Worm (Caenorhabditis elegans) whole organism, early embryonic: ENCODE results near the gene Y45F10D.7.

Experiments
- B0310.2 ChIP-seq: sonication (generic microtip); optimal IDR thresholded peaks from 2 replicates; lab custom pipeline; 2016; ENCODE audit warnings: mild to moderate bottlenecking, missing genetic modification characterization, missing compliant biosample characterization
- F13C5.2 ChIP-seq: sonication (generic microtip); optimal IDR thresholded peaks from 2 replicates; lab custom pipeline; 2017; ENCODE audit warnings: mild to moderate bottlenecking, missing genetic modification characterization, inconsistent platforms, missing compliant biosample characterization
- aly-1 ChIP-seq: sonication (generic microtip); optimal IDR thresholded peaks from 2 replicates; lab custom pipeline; 2016; ENCODE audit warnings: missing genetic modification characterization, missing compliant biosample characterization
- ama-1 ChIP-seq: fragments of 150-350 bp; optimal IDR thresholded peaks from 2 replicates; lab custom pipeline; 2014
- ceh-13 ChIP-seq: fragments of 200-800 bp; sonication (Bioruptor generic); optimal IDR thresholded peaks from 2 replicates; lab custom pipeline; 2018; ENCODE audit warnings: mild to moderate bottlenecking, missing genetic modification characterization, missing compliant biosample characterization
- ceh-36 ChIP-seq: sonication (generic microtip); optimal IDR thresholded peaks from 2 replicates; lab custom pipeline; 2016; ENCODE audit warnings: missing genetic modification characterization, inconsistent platforms, missing compliant biosample characterization
- ets-7 ChIP-seq: sonication (generic microtip); optimal IDR thresholded peaks from 2 replicates; lab custom pipeline; 2016; ENCODE audit warnings: missing genotype, missing genetic modification characterization, missing compliant biosample characterization
- flt-1 ChIP-seq: fragments of 200-800 bp; sonication (Bioruptor generic); IDR thresholded peaks from 2 replicates; pipeline ENCODE4 v1.3.6; 2022; ENCODE audit warnings: missing genetic modification characterization, missing compliant biosample characterization
- hmbx-1 ChIP-seq: sonication (generic microtip); optimal IDR thresholded peaks from 2 replicates; lab custom pipeline; 2016; ENCODE audit warnings: mild to moderate bottlenecking, missing genetic modification characterization, missing compliant biosample characterization
- hmg-4 ChIP-seq: fragments of 200-800 bp; sonication (Bioruptor generic); optimal IDR thresholded peaks from 2 replicates; lab custom pipeline; 2018; ENCODE audit warnings: mild to moderate bottlenecking, missing genetic modification characterization, missing compliant biosample characterization
- hnd-1 ChIP-seq: sonication (generic microtip); optimal IDR thresholded peaks from 2 replicates; lab custom pipeline; 2016; ENCODE audit warnings: missing genetic modification characterization, missing compliant biosample characterization
- pes-1 ChIP-seq: fragments of 200-800 bp; sonication (Bioruptor generic); IDR thresholded peaks from 2 replicates; pipeline ENCODE4 v1.3.6; 2022; ENCODE audit warnings: missing genetic modification reagents, missing genetic modification characterization, missing compliant biosample characterization
- scrt-1 ChIP-seq: fragments of 200-800 bp; sonication (Bioruptor generic); IDR thresholded peaks from 2 replicates; pipeline ENCODE4 v1.3.6; 2022; ENCODE audit warnings: missing genetic modification characterization, missing compliant biosample characterization
- sea-1 ChIP-seq: fragments of 200-800 bp; sonication (Bioruptor generic); conservative IDR thresholded peaks from 2 replicates; pipeline ENCODE4 v1.3.6; 2022; ENCODE audit warnings: missing genetic modification characterization, missing compliant biosample characterization
- tbx-11 ChIP-seq: fragments of 200-800 bp; sonication (Bioruptor generic); IDR thresholded peaks from 2 replicates; pipeline ENCODE4 v1.3.6; 2022; ENCODE audit warnings: missing genetic modification characterization, missing compliant biosample characterization
- tbx-37 ChIP-seq: fragments of 200-800 bp; sonication (Bioruptor generic); conservative IDR thresholded peaks from 2 replicates; pipeline ENCODE4 v1.3.6; 2022; ENCODE audit warnings: missing genetic modification reagents, missing genetic modification characterization, missing compliant biosample characterization
- tra-4 ChIP-seq: sonication (generic microtip); optimal IDR thresholded peaks from 2 replicates; lab custom pipeline; 2017; ENCODE audit warnings: missing genetic modification characterization, missing compliant biosample characterization

The Y45F10D.7 gene

DNA sequence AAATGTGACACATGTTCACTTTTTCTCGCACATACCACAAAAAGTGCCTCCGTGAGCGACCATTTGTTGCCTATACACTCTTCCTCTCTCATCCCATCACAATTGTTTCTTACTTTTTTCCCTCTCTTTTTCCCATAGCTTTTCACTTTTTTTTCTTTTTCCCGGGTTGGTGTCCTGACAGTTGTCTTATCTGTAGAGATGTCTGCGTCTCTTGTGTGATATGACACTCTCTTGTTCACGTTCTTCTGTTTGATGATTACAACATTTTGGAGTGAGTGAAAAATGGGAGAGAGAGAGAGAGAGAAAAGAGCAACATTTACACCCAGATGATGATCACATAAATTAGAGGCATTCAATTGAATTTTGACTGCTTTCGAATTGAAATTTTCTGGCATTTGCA lies 37.7 kb downstream of the Y45F10D.7 start:
- TF ChIP-seq flt-1 (no peak), scrt-1 (GFP tag; lab: Robert Waterston, UW) (no peak), aly-1 (tag; lab: Kevin White, UChicago) (no peak), ama-1 (lab: Kevin White, UChicago) (no peak), hmg-4 (GFP tag; lab: Kevin White, UChicago) (no peak), tbx-11 (GFP tag; lab: Robert Waterston, UW) (no peak), sea-1 (GFP tag; lab: Robert Waterston, UW) (no peak)

DNA sequence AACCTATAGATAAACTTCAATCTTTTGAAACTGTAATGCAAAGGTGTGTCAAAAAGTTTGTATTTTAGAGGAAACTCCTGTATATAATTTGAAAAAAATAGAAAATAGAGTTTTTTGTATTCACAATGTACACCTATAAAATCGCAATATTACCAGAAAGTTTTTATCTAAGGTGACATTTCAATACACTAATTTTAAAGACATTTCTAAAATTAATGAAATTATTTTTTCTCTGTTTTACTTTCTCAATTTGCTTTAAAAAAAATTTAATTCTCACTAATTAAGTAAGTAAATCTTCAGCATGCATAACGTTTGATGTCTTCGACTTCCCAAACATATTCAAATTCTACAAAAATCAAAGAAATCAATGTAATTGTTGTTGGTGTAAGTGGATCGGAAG lies 38.9 kb downstream of the Y45F10D.7 start, which contains the start of gene rga-5:
TSS of gene rga-5 (plus strand) at position 301 of the 400 bp plus-strand sequence.
- no peak for TF ChIP-seq F13C5.2 (tag; lab: Kevin White, UChicago)
- TF ChIP-seq hnd-1, result no peak
- no peak for TF ChIP-seq ceh-13
- no peak for TF ChIP-seq tra-4 (tag; lab: Kevin White, UChicago)
- no peak for TF ChIP-seq flt-1
- no peak for TF ChIP-seq pes-1 (GFP tag; lab: Robert Waterston, UW)
- no peak for TF ChIP-seq scrt-1 (GFP tag; lab: Robert Waterston, UW)
- no peak for TF ChIP-seq ama-1 (lab: Kevin White, UChicago)
- TF ChIP-seq tbx-11 (GFP tag; lab: Robert Waterston, UW), result no peak
- no peak for TF ChIP-seq hmbx-1
- TF ChIP-seq sea-1 (GFP tag; lab: Robert Waterston, UW), result no peak
- TF ChIP-seq ets-7 (tag; lab: Kevin White, UChicago), result no peak
- no peak for TF ChIP-seq aly-1 (tag; lab: Kevin White, UChicago)
- no peak for TF ChIP-seq B0310.2 (tag; lab: Kevin White, UChicago)
- TF ChIP-seq ceh-36 (tag; lab: Kevin White, UChicago), result no peak
- TF ChIP-seq tbx-37 (GFP tag; lab: Robert Waterston, UW), result no peak
- no peak for TF ChIP-seq hmg-4 (GFP tag; lab: Kevin White, UChicago)

DNA sequence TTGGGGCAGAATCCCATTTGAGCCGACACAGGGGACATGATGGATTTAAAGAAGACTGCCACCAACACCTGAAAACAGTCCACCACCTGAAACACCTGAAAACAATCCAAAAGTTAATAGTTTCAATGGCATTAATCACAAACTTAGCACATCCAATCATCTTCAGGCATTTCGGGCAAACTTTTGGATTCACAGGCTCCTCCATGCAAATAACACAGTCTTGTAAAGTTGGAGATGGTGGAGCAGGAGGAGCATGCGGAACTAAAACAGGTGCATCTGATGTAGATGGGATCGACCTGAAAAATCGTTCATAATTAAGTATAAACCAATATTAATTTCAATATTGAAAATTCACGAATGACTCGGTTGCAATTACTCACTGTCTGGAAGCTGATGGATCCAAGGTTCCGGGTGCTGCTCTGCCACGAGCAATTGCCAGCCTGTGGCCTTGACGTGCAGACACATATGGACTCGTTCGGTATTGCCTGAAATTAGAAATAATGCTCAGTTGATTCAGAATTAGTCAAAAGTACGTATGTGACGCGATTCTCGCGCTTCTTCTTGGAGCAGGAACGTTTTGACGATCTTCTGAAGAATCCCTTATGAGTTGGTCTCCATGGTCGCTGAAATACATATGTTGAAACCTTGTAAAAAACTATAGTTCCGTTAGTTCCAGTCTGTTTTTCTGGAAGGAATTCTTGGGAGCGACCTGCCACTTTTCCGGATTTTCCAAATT lies 45.9 kb downstream of the Y45F10D.7 start:
- TF ChIP-seq hnd-1, result no peak
- no peak for TF ChIP-seq hmg-4 (GFP tag; lab: Kevin White, UChicago)
- TF ChIP-seq sea-1 (GFP tag; lab: Robert Waterston, UW), result no peak
- TF ChIP-seq scrt-1 (GFP tag; lab: Robert Waterston, UW), result no peak
- no peak for TF ChIP-seq hmbx-1
- TF ChIP-seq tra-4 (tag; lab: Kevin White, UChicago), result no peak
- TF ChIP-seq ama-1 (lab: Kevin White, UChicago), result no peak
- TF ChIP-seq F13C5.2 (tag; lab: Kevin White, UChicago), result no peak
- TF ChIP-seq pes-1 (GFP tag; lab: Robert Waterston, UW), result no peak
- no peak for TF ChIP-seq tbx-11 (GFP tag; lab: Robert Waterston, UW)
- TF ChIP-seq tbx-37 (GFP tag; lab: Robert Waterston, UW), result no peak
- no peak for TF ChIP-seq flt-1
- TF ChIP-seq ceh-13, result no peak
- no peak for TF ChIP-seq aly-1 (tag; lab: Kevin White, UChicago)
- TF ChIP-seq ceh-36 (tag; lab: Kevin White, UChicago), result no peak
- TF ChIP-seq B0310.2 (tag; lab: Kevin White, UChicago), result no peak
- TF ChIP-seq ets-7 (tag; lab: Kevin White, UChicago), result no peak

DNA sequence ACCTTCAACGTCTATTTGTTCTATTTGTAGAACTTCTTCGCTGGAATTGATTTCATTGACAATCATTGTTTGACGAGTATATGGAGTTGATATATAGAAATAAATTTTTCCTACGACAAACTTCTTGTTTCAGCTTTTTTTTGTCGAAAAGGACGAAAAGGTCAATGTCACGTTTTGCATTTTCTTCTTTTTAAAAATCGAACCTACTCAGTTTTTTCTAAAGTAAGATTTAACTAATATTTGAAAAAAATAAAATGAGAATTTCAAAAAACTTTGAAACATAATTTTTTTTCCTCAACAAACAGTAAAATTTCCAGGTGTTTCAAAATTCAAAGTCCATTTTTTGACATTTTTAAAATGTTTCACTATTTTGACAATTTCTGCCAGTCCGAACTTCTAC lies 47.6 kb downstream of the Y45F10D.7 start, which contains the start of gene H08M01.1:
TSS of gene H08M01.1 (minus strand) at position 101 of the 400 bp plus-strand sequence.
- no peak for TF ChIP-seq ceh-13
- no peak for TF ChIP-seq hmbx-1
- no peak for TF ChIP-seq tbx-11 (GFP tag; lab: Robert Waterston, UW)
- TF ChIP-seq pes-1 (GFP tag; lab: Robert Waterston, UW), result no peak
- no peak for TF ChIP-seq ama-1 (lab: Kevin White, UChicago)
- TF ChIP-seq F13C5.2 (tag; lab: Kevin White, UChicago), result no peak
- TF ChIP-seq B0310.2 (tag; lab: Kevin White, UChicago), result no peak
- TF ChIP-seq sea-1 (GFP tag; lab: Robert Waterston, UW), result no peak
- TF ChIP-seq tbx-37 (GFP tag; lab: Robert Waterston, UW), result no peak
- TF ChIP-seq ceh-36 (tag; lab: Kevin White, UChicago), result no peak
- TF ChIP-seq ets-7 (tag; lab: Kevin White, UChicago), result no peak
- TF ChIP-seq hnd-1, result no peak
- no peak for TF ChIP-seq tra-4 (tag; lab: Kevin White, UChicago)
- no peak for TF ChIP-seq aly-1 (tag; lab: Kevin White, UChicago)
- TF ChIP-seq hmg-4 (GFP tag; lab: Kevin White, UChicago), result no peak

DNA sequence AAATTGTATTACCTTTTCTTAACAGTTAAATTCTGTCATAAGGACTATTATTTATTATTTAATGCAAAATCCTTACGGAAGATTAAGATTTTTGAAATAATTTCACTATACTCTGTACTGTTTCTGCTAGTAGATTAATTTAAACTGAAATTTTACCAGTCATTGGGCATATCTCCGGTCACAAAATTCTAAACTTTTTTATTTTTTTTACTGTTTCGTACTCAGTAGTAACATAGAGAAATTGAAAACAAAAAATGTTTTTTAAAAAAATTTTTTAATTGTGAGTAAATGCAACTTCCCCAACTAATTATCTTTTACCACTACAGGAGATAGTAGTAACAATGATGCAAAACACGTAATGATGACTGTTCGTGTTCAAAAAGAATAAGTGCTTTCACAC lies 49.6 kb downstream of the Y45F10D.7 start:
- TF ChIP-seq tbx-11 (GFP tag; lab: Robert Waterston, UW) (no peak), hmbx-1 (no peak), flt-1 (no peak), hnd-1 (no peak), B0310.2 (tag; lab: Kevin White, UChicago) (no peak)
